Worm (Caenorhabditis elegans): ENCODE results near the gene pals-19.
A peak's percentile ranks its signal among the peaks of the same experiment; 100 is the strongest.

The pals-19 gene

DNA sequence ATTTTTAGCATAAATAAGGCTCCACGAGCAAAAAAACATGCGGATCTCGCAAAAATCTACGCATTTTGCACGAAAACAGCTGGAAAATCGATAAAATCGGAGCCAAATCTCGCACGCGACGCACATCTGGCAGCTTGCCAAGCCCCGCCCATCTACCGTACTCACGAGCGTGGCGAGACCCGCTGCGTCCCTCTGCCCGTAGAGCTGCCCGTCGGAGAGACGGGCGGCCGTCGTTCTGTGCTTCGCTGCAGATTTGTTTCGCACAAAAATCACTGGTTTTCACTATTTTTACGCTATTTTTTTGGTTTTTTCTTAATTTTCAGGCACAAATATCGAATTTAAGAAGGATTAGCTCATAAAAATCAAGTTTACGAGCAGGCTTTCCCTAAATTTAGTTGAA, 17.0 kb downstream of the pals-19 start (continued):
- TF ChIP-seq pax-1 (tag; optimal IDR thresholded peaks at IDR 0.05) (no peak), hlh-6 (tag; optimal IDR thresholded peaks at IDR 0.05) (no peak), fkh-6 (tag; optimal IDR thresholded peaks at IDR 0.05) (no peak), ceh-6 (GFP tag; optimal IDR thresholded peaks at IDR 0.05) (no peak), madf-2 (tag; optimal IDR thresholded peaks at IDR 0.05) (no peak), K09A11.1 (tag; optimal IDR thresholded peaks at IDR 0.05; ENCODE audit: insufficient read depth) (no peak), ceh-22 (tag; optimal IDR thresholded peaks at IDR 0.05) (no peak), pag-3 (tag; optimal IDR thresholded peaks at IDR 0.05; ENCODE audit: borderline replicate concordance) (peak; percentile 6), ama-1 (optimal IDR thresholded peaks at IDR 0.05) (no peak), zip-5 (tag; optimal IDR thresholded peaks at IDR 0.05) (no peak), ceh-9 (tag; optimal IDR thresholded peaks at IDR 0.05) (no peak), nhr-232 (tag; optimal IDR thresholded peaks at IDR 0.05) (no peak), sox-4 (tag; optimal IDR thresholded peaks at IDR 0.05) (no peak), dve-1 (tag; optimal IDR thresholded peaks at IDR 0.05) (peak; percentile 41), ceh-34 (tag; optimal IDR thresholded peaks at IDR 0.05) (no peak), unc-42 (tag; optimal IDR thresholded peaks at IDR 0.05) (no peak), C08G9.2 (tag; optimal IDR thresholded peaks at IDR 0.05) (peak; percentile 13), ets-4 (tag; optimal IDR thresholded peaks at IDR 0.05) (no peak), ceh-45 (GFP tag; IDR thresholded peaks at IDR 0.05) (no peak), K02D7.2 (tag; optimal IDR thresholded peaks at IDR 0.05) (no peak), pha-2 (tag; optimal IDR thresholded peaks at IDR 0.05) (no peak), sox-2 (GFP tag; IDR thresholded peaks at IDR 0.05) (no peak), npax-4 (tag; optimal IDR thresholded peaks at IDR 0.05) (no peak), hlh-13 (GFP tag; optimal IDR thresholded peaks at IDR 0.05) (no peak), tbx-7 (tag; optimal IDR thresholded peaks at IDR 0.05) (no peak), gmeb-2 (tag; optimal IDR thresholded peaks at IDR 0.05) (no peak), ceh-48 (tag; optimal IDR thresholded peaks at IDR 0.05) (peak; percentile 64), eyg-1 (tag; optimal IDR thresholded peaks at IDR 0.05) (no peak), che-1 (tag; optimal IDR thresholded peaks at IDR 0.05) (no peak), F13H6.1 (tag; optimal IDR thresholded peaks at IDR 0.05) (peak; percentile 19), ceh-14 (tag; optimal IDR thresholded peaks at IDR 0.05) (no peak)

DNA sequence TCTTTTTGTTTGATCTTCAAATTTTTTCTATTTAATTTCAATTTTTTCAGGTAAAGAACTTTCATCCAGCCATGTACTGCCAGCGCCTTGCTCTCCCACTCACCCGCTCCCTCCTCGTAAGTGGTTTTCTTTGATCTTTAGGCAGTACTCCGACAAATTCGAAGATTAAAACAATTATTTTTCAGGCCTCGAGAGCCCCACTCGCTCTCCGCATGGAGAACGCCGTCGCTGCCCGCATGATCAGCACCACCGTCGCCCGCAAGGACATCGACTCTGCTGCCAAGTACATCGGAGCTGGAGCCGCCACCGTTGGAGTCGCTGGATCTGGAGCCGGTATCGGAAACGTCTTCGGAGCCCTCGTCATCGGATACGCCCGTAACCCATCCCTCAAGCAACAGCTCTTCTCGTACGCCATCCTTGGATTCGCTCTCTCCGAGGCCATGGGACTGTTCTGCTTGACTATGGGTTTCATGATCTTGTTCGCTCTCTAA, 17.5 kb downstream of the pals-19 start, which contains the start of gene Y82E9BR.3:
Gene Y82E9BR.3 (plus strand): TSS at position 51 of the 491 bp plus-strand sequence.
- TF ChIP-seq ref-2 (tag; optimal IDR thresholded peaks at IDR 0.05), result no peak
- TF ChIP-seq ceh-22 (tag; optimal IDR thresholded peaks at IDR 0.05), result no peak
- no peak for TF ChIP-seq fkh-6 (tag; optimal IDR thresholded peaks at IDR 0.05)
- TF ChIP-seq madf-2 (tag; optimal IDR thresholded peaks at IDR 0.05), result no peak

DNA sequence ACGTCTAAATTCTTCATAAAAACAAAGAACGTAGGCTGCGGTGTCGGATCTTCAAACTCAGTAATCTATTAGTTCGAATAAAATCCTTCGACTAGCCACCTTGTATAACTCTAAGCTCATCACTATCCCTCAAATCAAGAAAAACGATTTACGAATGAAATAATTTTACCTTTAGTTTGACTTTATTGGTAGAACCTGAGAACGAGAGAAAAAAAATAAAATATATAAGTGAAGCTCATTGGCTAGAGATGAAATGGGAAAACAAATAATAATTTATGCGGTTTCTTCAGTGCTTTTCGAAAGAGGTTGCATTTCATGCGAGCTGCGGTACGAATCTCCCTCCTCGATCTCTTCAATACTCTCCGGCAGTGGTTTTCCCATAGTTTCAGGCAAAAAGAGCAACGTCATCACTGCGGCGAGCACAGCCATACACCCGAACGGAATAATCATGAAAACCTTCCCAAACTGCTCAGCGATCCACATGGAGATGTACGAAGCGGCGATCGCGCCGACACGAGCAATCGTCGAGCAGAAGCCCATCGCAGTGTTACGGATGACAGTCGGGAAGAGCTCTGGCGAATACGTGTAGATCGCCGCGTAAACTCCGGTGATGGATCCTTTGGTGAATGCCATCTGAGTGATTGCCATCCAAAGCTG, 18.1 kb downstream of the pals-19 start:
- no peak for TF ChIP-seq gmeb-2 (tag; optimal IDR thresholded peaks at IDR 0.05)
- no peak for TF ChIP-seq ahr-1 (tag; optimal IDR thresholded peaks at IDR 0.05)
- TF ChIP-seq ceh-19 (GFP tag; optimal IDR thresholded peaks at IDR 0.05), result no peak
- TF ChIP-seq unc-86 (tag; optimal IDR thresholded peaks at IDR 0.05), result no peak
- TF ChIP-seq ama-1 (optimal IDR thresholded peaks at IDR 0.05), result peak; percentile 29
- TF ChIP-seq eyg-1 (tag; optimal IDR thresholded peaks at IDR 0.05), result no peak

DNA sequence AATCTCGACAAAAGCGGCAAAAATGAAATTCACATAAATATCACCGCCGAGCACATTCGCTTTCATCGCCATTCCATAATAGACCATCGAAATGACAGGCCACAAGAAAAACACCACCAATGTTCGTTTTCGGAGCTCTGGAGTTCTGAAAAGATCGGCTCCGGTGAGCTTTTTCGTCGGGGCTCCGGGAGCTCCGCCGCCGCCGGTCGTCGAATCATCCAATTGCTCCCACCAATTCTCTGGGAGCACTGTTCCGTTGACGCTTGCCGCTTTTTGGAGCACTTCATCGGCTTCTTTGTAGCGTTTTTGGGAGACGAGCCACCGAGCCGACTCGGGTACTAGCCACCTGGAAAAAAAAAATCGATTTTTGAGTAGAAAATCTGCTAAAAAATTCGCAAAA, 19.7 kb downstream of the pals-19 start:
- TF ChIP-seq npax-4 (tag; optimal IDR thresholded peaks at IDR 0.05) (no peak), ceh-9 (tag; optimal IDR thresholded peaks at IDR 0.05) (no peak), T23F11.4 (GFP tag; optimal IDR thresholded peaks at IDR 0.05) (no peak), tbx-2 (tag; optimal IDR thresholded peaks at IDR 0.05) (no peak), hlh-8 (tag; optimal IDR thresholded peaks at IDR 0.05) (no peak), hlh-30 (tag; optimal IDR thresholded peaks at IDR 0.05; ENCODE audit: insufficient read depth) (no peak), ceh-34 (tag; optimal IDR thresholded peaks at IDR 0.05) (no peak), unc-55 (GFP tag; optimal IDR thresholded peaks at IDR 0.05) (no peak), pha-4 (tag; optimal IDR thresholded peaks at IDR 0.05) (no peak), sox-2 (GFP tag; IDR thresholded peaks at IDR 0.05) (no peak), ttx-3 (tag; optimal IDR thresholded peaks at IDR 0.05) (no peak), ceh-45 (GFP tag; IDR thresholded peaks at IDR 0.05) (no peak), mec-3 (tag; optimal IDR thresholded peaks at IDR 0.05; ENCODE audit: borderline replicate concordance) (no peak), nfya-1 (tag; optimal IDR thresholded peaks at IDR 0.05) (no peak), zip-5 (tag; optimal IDR thresholded peaks at IDR 0.05) (no peak)
